Fruit fly (Drosophila melanogaster) whole organism, wandering third instar larva: ENCODE measurements around the gene gammaSnap2.

ENCODE experiments used
- Abd-B ChIP-seq: fragments of >200 bp; optimal IDR thresholded peaks from 2 replicates; lab custom pipeline; 2017; ENCODE audit warnings: missing biosample characterization, missing genetic modification characterization
- CG32264 ChIP-seq: fragments of 200-800 bp; sonication (Bioruptor generic); optimal IDR thresholded peaks from 2 replicates; lab custom pipeline; 2016; ENCODE audit warnings: missing biosample characterization, missing genetic modification characterization
- CrebA ChIP-seq: fragments of 200-800 bp; sonication (Bioruptor generic); optimal IDR thresholded peaks from 2 replicates; lab custom pipeline; 2016; ENCODE audit warnings: missing biosample characterization, mild to moderate bottlenecking, missing genetic modification characterization, borderline replicate concordance
- Dfd ChIP-seq: fragments of >200 bp; optimal IDR thresholded peaks from 2 replicates; lab custom pipeline; 2017; ENCODE audit warnings: missing biosample characterization, missing genetic modification characterization
- Dif ChIP-seq: fragments of 200-275, 200-300 bp; sonication (Bioruptor generic); optimal IDR thresholded peaks from 2 replicates; lab custom pipeline; 2018; ENCODE audit warnings: missing biosample characterization, missing genetic modification characterization; ENCODE audit not compliant: partially characterized antibody
- GATAd ChIP-seq: sonication (Bioruptor generic); optimal IDR thresholded peaks from 2 replicates; lab custom pipeline; 2016; ENCODE audit warnings: missing biosample characterization, missing genetic modification characterization
- HLH106 ChIP-seq: fragments of 200-800 bp; optimal IDR thresholded peaks from 3 replicates; lab custom pipeline; 2019; ENCODE audit warnings: missing biosample characterization, mild to moderate bottlenecking, missing genetic modification characterization, moderate library complexity
- Hnf4 ChIP-seq: fragments of 200-800 bp; sonication (Bioruptor generic); optimal IDR thresholded peaks from 2 replicates; lab custom pipeline; 2016; ENCODE audit warnings: missing biosample characterization, mild to moderate bottlenecking, missing genetic modification characterization
- Hr78 ChIP-seq: fragments of >200 bp; optimal IDR thresholded peaks from 2 replicates; lab custom pipeline; 2017; ENCODE audit warnings: missing biosample characterization, missing genetic modification characterization
- Hr83 ChIP-seq: fragments of 200-300 bp; sonication (Bioruptor generic); optimal IDR thresholded peaks from 2 replicates; lab custom pipeline; 2016; ENCODE audit warnings: missing biosample characterization, mild to moderate bottlenecking, missing genetic modification characterization, moderate library complexity; ENCODE audit not compliant: poor library complexity, severe bottlenecking
- Jra ChIP-seq: sonication (Bioruptor generic); optimal IDR thresholded peaks from 2 replicates; lab custom pipeline; 2016; ENCODE audit warnings: missing biosample characterization, missing genetic modification characterization
- Mio ChIP-seq: sonication (Bioruptor generic); optimal IDR thresholded peaks from 2 replicates; lab custom pipeline; 2016; ENCODE audit warnings: missing biosample characterization, missing genetic modification characterization
- Myc ChIP-seq: fragments of >200 bp; optimal IDR thresholded peaks from 2 replicates; lab custom pipeline; 2017
- N ChIP-seq: fragments of >200 bp; optimal IDR thresholded peaks from 2 replicates; lab custom pipeline; 2018; ENCODE audit warnings: missing biosample characterization, missing external identifiers, missing genetic modification characterization
- OdsH ChIP-seq: fragments of 200-800 bp; sonication (Bioruptor generic); optimal IDR thresholded peaks from 2 replicates; lab custom pipeline; 2016; ENCODE audit warnings: missing biosample characterization, mild to moderate bottlenecking, missing genetic modification characterization
- Rel ChIP-seq, 2 experiments: fragments of 200-800 bp; sonication (Bioruptor generic) in 1 of 2; optimal IDR thresholded peaks; 2 replicates in 1 of 2; 3 replicates in 1 of 2; lab custom pipeline; 2016 to 2019; ENCODE audit warnings: mild to moderate bottlenecking in 2 of 2, missing biosample characterization in 2 of 2, missing genetic modification characterization in 2 of 2, moderate library complexity in 1 of 2
- Sp1 ChIP-seq: fragments of 200-800 bp; sonication (Bioruptor generic); optimal IDR thresholded peaks from 3 replicates; lab custom pipeline; 2019; ENCODE audit warnings: missing biosample characterization, mild to moderate bottlenecking, missing genetic modification characterization, moderate library complexity
- br ChIP-seq: fragments of 200-800 bp; sonication (Bioruptor generic); optimal IDR thresholded peaks from 2 replicates; lab custom pipeline; 2016; ENCODE audit warnings: missing biosample characterization, missing genetic modification characterization
- dl ChIP-seq, 2 experiments: fragments of 175-275, 200-275 bp in 1 of 2; fragments of 200-275 bp in 1 of 2; sonication (Bioruptor generic); optimal IDR thresholded peaks; lab custom pipeline; 2018; ENCODE audit warnings: mild to moderate bottlenecking in 2 of 2, missing biosample characterization in 2 of 2, missing genetic modification characterization in 2 of 2, moderate library complexity in 2 of 2; ENCODE audit not compliant: partially characterized antibody in 2 of 2, insufficient read depth in 1 of 2
- dmrt93B ChIP-seq: fragments of 200-800 bp; sonication (Bioruptor generic); optimal IDR thresholded peaks from 2 replicates; lab custom pipeline; 2018; ENCODE audit warnings: missing biosample characterization, mild to moderate bottlenecking, missing genetic modification characterization
- ey ChIP-seq: fragments of 200-800 bp; sonication (Bioruptor generic); optimal IDR thresholded peaks from 2 replicates; lab custom pipeline; 2016; ENCODE audit warnings: missing biosample characterization, missing genetic modification characterization
- foxo ChIP-seq, 2 experiments: fragments of 200-800 bp; sonication (Bioruptor generic); optimal IDR thresholded peaks; 2 replicates in 1 of 2; 3 replicates in 1 of 2; lab custom pipeline; 2016 to 2017; ENCODE audit warnings: missing biosample characterization in 2 of 2, missing genetic modification characterization in 2 of 2
- fru ChIP-seq: fragments of 200-800 bp; sonication (Bioruptor generic); optimal IDR thresholded peaks from 3 replicates; lab custom pipeline; 2016; ENCODE audit warnings: missing biosample characterization, mild to moderate bottlenecking, missing genetic modification characterization
- h ChIP-seq: fragments of 200-800 bp; sonication (Bioruptor generic); optimal IDR thresholded peaks from 3 replicates; lab custom pipeline; 2016; ENCODE audit warnings: missing biosample characterization, mild to moderate bottlenecking, missing genetic modification characterization
- jim ChIP-seq: fragments of 175-275, 200-325 bp; sonication (Bioruptor generic); optimal IDR thresholded peaks from 2 replicates; lab custom pipeline; 2016; ENCODE audit warnings: missing biosample characterization, mild to moderate bottlenecking, missing genetic modification characterization
- lola ChIP-seq: fragments of >200 bp; optimal IDR thresholded peaks from 2 replicates; lab custom pipeline; 2017; ENCODE audit warnings: missing biosample characterization, missing genetic modification characterization
- pan ChIP-seq: fragments of >200 bp; optimal IDR thresholded peaks from 2 replicates; lab custom pipeline; 2017
- psq ChIP-seq: fragments of 200-800 bp; sonication (Bioruptor generic); optimal IDR thresholded peaks from 3 replicates; lab custom pipeline; 2017; ENCODE audit warnings: missing biosample characterization, mild to moderate bottlenecking, missing genetic modification characterization, moderate library complexity
- rgr ChIP-seq: fragments of 200-800 bp; sonication (Bioruptor generic); optimal IDR thresholded peaks from 3 replicates; lab custom pipeline; 2016; ENCODE audit warnings: missing biosample characterization, mild to moderate bottlenecking, missing genetic modification characterization
- sage ChIP-seq: fragments of 200-800 bp; sonication (Bioruptor generic); optimal IDR thresholded peaks from 2 replicates; lab custom pipeline; 2016; ENCODE audit warnings: missing biosample characterization, mild to moderate bottlenecking, missing genetic modification characterization
- sv ChIP-seq: fragments of 200-800 bp; sonication (Bioruptor generic); optimal IDR thresholded peaks from 3 replicates; lab custom pipeline; 2016; ENCODE audit warnings: missing biosample characterization, missing genetic modification characterization
- tai ChIP-seq: sonication (Bioruptor generic); optimal IDR thresholded peaks from 2 replicates; lab custom pipeline; 2016; ENCODE audit warnings: missing biosample characterization, missing genetic modification characterization
- woc ChIP-seq: sonication (Bioruptor generic); optimal IDR thresholded peaks from 2 replicates; lab custom pipeline; 2016; ENCODE audit warnings: missing biosample characterization, mild to moderate bottlenecking, missing genetic modification characterization

gammaSnap2 gene

DNA sequence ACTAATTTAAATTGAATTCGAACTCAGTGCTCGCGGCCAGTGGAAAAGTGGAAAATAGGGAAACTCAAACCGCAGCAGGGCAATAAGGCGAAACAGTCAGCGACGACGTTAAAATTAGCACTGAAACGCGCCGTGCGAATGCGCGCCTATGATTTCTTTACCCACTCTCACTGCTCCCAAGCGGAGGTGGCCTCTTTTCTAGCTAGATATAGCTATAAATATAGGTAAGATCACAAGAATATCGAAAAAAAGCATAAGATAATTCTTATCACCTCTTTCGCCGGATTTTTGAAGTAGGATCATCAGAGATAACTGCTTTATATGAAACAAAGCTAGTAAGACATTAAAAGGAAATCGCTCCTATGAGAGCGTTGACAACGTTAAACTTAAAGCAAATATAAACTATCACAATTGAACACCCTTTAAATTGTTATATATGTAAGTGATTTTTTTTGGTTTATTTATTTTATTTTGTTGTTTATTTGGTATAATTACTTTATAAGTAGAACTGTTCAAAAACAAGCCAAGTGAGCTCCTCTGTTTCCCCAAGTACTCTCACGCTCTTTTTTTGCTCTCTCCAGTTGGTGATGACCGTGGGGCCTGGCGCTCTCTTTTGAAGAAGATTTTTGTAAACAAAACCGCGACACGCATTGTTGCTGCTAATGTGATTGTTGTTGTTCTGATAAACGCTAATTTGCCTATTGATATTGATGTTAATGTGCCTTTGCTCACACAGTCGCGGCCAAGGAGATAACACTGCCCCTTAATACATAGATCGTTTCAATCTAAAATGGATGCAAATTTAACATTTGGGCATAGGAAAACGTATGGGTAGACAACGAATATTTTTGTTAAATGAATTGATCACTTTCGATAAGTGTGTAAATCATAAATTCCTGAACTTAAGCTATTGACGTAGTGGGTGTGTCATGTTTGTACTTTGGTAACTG, 18.7 kb upstream of the gammaSnap2 start, which contains the start of gene tws:
Gene tws, minus strand, starts transcription at position 124 of the 950 bp plus-strand sequence.
- TF ChIP-seq HLH106 (tag; lab: Kevin White, UChicago) (peak; percentile 38), dl (GFP tag; optimal IDR thresholded peaks at IDR 0.05; lab: Kevin White, UChicago; ENCODE audit: insufficient read depth in 1 of 2, partially characterized antibody in 2 of 2) (peak in 1 of 2 experiments; percentile 27), fru (GFP tag; lab: Kevin White, UChicago) (peak; percentile 40), OdsH (GFP tag; lab: Kevin White, UChicago) (peak; percentile 33), Jra (GFP tag; lab: Kevin White, UChicago) (no peak), Hnf4 (no peak), Hr83 (GFP tag; lab: Kevin White, UChicago) (no peak), dmrt93B (GFP tag; lab: Kevin White, UChicago) (peak; percentile 21), sv (GFP tag; lab: Kevin White, UChicago) (peak; percentile 18), Dfd (GFP tag; lab: Kevin White, UChicago) (no peak), lola (GFP tag; lab: Kevin White, UChicago) (no peak), Sp1 (GFP tag; lab: Kevin White, UChicago) (peak; percentile 58), br (peak; percentile 36), Myc (peak; percentile 99), ey (GFP tag; lab: Kevin White, UChicago) (peak; percentile 4), Hr78 (GFP tag; lab: Kevin White, UChicago) (no peak), rgr (peak; percentile 2), h (no peak), woc (GFP tag; lab: Kevin White, UChicago) (peak; percentile 9), pan (lab: Kevin White, UChicago) (no peak), CG32264 (GFP tag; lab: Kevin White, UChicago) (no peak), jim (GFP tag; lab: Kevin White, UChicago) (no peak), Mio (GFP tag; lab: Kevin White, UChicago) (no peak), foxo (GFP tag; optimal IDR thresholded peaks at IDR 0.05; lab: Kevin White, UChicago) (peak in 1 of 2 experiments; percentile 36), N (GFP tag; lab: Kevin White, UChicago) (no peak), GATAd (GFP tag; lab: Kevin White, UChicago) (no peak), Dif (GFP tag; lab: Kevin White, UChicago) (peak; percentile 55), psq (GFP tag; lab: Kevin White, UChicago) (peak; percentile 21)

DNA sequence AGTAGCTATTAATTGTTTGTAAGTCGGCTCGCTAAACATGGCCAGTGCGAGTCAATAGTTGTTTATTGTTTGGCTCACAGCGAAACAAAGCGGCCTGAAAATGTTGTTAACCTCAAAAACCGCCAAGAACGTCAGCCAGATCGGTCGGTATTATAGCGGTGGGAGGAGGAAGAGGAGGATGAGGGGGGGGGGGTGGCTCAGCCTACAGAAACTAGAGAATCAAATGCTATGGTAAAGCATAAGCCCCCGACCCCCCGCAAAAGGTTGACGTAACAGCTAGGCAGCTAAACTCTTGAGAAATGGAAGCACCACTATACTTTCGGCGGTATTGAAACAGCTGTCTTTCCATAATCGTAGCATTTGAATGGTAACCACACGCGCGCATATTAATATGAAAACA, 17.7 kb upstream of the gammaSnap2 start:
- no peak for TF ChIP-seq tai (GFP tag; lab: Kevin White, UChicago)
- TF ChIP-seq jim (GFP tag; lab: Kevin White, UChicago) = no peak
- TF ChIP-seq Dfd (GFP tag; lab: Kevin White, UChicago) = no peak
- TF ChIP-seq CG32264 (GFP tag; lab: Kevin White, UChicago) = no peak
- TF ChIP-seq h = no peak

DNA sequence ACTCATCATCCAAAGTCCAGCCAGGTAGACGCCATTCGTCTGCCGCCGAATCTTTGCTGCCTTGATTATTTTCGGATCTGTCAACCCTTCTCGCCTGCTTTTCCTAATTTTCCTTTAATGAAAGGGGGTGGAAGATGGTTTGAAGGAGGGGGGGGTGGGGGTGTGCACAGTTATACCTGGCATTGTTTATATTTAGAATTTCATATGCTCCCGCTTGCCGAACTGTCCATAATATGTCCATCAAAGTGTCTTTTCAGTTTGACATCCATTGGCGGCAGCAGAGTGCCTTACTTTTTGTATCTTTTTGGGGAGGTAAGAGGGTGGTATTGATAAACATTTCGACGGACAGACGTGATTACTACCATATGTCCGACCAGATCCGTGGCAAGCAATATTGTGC, 16.6 kb upstream of the gammaSnap2 start:
- TF ChIP-seq br (no peak), sage (GFP tag; lab: Kevin White, UChicago) (no peak), tai (GFP tag; lab: Kevin White, UChicago) (no peak), woc (GFP tag; lab: Kevin White, UChicago) (no peak), psq (GFP tag; lab: Kevin White, UChicago) (no peak), Mio (GFP tag; lab: Kevin White, UChicago) (no peak), Rel (GFP tag; optimal IDR thresholded peaks at IDR 0.05; lab: Kevin White, UChicago) (no peak), Rel (tag; optimal IDR thresholded peaks at IDR 0.05; lab: Kevin White, UChicago) (no peak), GATAd (GFP tag; lab: Kevin White, UChicago) (no peak), sv (GFP tag; lab: Kevin White, UChicago) (no peak), rgr (no peak)

DNA sequence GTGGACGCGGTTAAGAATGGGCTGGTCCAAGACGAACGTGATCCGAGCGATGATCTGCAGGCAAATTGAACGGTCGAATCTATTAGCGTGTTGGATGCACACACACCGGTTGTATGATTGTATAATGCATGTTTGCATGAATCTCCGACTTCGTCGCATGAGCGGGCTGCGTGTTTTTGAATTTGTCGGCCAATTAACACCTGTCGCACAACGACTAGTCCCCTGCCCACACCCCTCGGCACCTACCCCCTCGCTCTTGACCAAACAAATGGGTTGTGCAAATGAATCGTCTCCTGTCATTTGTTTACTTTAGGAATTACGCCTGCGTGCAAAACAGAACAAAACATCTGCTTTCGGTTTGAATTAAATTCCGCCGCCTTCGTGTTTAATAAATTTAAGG, 13.8 kb upstream of the gammaSnap2 start:
- TF ChIP-seq tai (GFP tag; lab: Kevin White, UChicago) (no peak), Dif (GFP tag; lab: Kevin White, UChicago) (no peak), rgr (no peak), N (GFP tag; lab: Kevin White, UChicago) (no peak), Mio (GFP tag; lab: Kevin White, UChicago) (no peak), Abd-B (GFP tag; lab: Kevin White, UChicago) (no peak), CrebA (GFP tag; lab: Kevin White, UChicago) (no peak), sv (GFP tag; lab: Kevin White, UChicago) (no peak), CG32264 (GFP tag; lab: Kevin White, UChicago) (no peak)
